Worm (Caenorhabditis elegans): ENCODE measurements around the gene algn-9.
A peak's percentile ranks its signal among the peaks of the same experiment; 100 is the strongest.

DNA sequence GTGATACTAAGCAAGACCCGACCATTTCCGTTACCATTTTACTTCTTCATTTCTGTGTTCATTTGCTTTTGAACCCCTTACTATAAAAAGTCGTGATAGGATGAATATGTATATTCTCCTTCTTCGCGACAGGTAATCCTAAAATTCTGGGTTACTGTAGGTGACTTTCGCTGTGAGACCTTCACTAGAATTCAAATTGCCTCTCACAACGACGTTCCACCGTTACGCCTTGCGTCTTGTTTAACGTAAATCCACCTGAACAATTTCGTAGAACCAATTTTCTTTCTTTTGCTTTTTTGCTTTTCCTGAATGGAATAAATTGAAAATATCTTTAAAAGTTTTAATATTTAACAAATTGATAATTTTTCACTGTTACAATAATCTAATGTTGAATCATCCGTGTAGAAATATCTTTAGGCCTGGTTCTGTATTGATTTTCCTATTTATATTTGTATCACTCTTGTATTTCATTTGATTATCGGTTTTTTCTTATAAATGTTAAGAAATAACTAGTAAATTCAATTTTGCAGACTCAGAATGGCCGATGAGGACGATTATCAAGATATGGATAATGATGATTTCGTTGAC is 5.2 kb upstream of the algn-9 start, which contains the start of gene rpb-6:
- no peak for TF ChIP-seq mdl-1 (tag; optimal IDR thresholded peaks at IDR 0.05)
- TF ChIP-seq nhr-12 (tag; optimal IDR thresholded peaks at IDR 0.05): no peak
- no peak for TF ChIP-seq fos-1 (tag; optimal IDR thresholded peaks at IDR 0.05)
- no peak for TF ChIP-seq snpc-4 (tag; optimal IDR thresholded peaks at IDR 0.05)
- TF ChIP-seq lsy-2 (tag; optimal IDR thresholded peaks at IDR 0.05): peak; percentile 52 to 86
- TF ChIP-seq elt-3 (tag; optimal IDR thresholded peaks at IDR 0.05): peak in 1 of 6 experiments; percentile 2
- TF ChIP-seq fkh-8 (tag; optimal IDR thresholded peaks at IDR 0.05): no peak
- no peak for TF ChIP-seq elt-2 (tag; optimal IDR thresholded peaks at IDR 0.05)
- no peak for TF ChIP-seq tbx-2 (tag; optimal IDR thresholded peaks at IDR 0.05)
- TF ChIP-seq F16B12.6 (tag; optimal IDR thresholded peaks at IDR 0.05): no peak
- no peak for TF ChIP-seq lin-15B (tag; optimal IDR thresholded peaks at IDR 0.05)
- no peak for TF ChIP-seq lin-39 (tag; optimal IDR thresholded peaks at IDR 0.05)
- TF ChIP-seq zip-4 (GFP tag; optimal IDR thresholded peaks at IDR 0.05): no peak

Measured in whole organism, L1 larva.